Worm (Caenorhabditis elegans) whole organism, mixed stage, embryonic: ENCODE results near the gene fbxb-17.

Source experiments
- ceh-43 ChIP-seq: fragments of 200-800 bp; sonication (Bioruptor generic); optimal IDR thresholded peaks from 2 replicates; lab custom pipeline; 2018; ENCODE audit warnings: mild to moderate bottlenecking, missing genetic modification characterization, moderate library complexity, missing compliant biosample characterization
- elt-1 ChIP-seq: sonication (generic microtip); optimal IDR thresholded peaks from 2 replicates; lab custom pipeline; 2017; ENCODE audit warnings: missing genetic modification characterization, mild to moderate bottlenecking, missing compliant biosample characterization, antibody characterized with exemption, moderate library complexity, borderline replicate concordance; ENCODE audit not compliant: insufficient read depth
- hlh-1 ChIP-seq: fragments of 150-350 bp; optimal IDR thresholded peaks from 2 replicates; lab custom pipeline; 2014; ENCODE audit warnings: missing biosample characterization, missing genetic modification reagents, missing genetic modification characterization
- lin-32 ChIP-seq: fragments of 200-800 bp; sonication (Bioruptor generic); optimal IDR thresholded peaks from 2 replicates; lab custom pipeline; 2018; ENCODE audit warnings: mild to moderate bottlenecking, missing genetic modification characterization, missing compliant biosample characterization
- nhr-12 ChIP-seq: fragments of 150-350 bp; optimal IDR thresholded peaks from 2 replicates; lab custom pipeline; 2014; ENCODE audit warnings: missing biosample characterization, missing genetic modification characterization
- nhr-2 ChIP-seq: fragments of 150-350 bp; optimal IDR thresholded peaks from 2 replicates; lab custom pipeline; 2014; ENCODE audit warnings: missing biosample characterization, missing genetic modification characterization
- nhr-76 ChIP-seq: sonication (generic microtip); optimal IDR thresholded peaks from 2 replicates; lab custom pipeline; 2017; ENCODE audit warnings: missing biosample characterization, missing genetic modification characterization
- snpc-4 ChIP-seq: fragments of 150-350 bp; optimal IDR thresholded peaks from 2 replicates; lab custom pipeline; 2014; ENCODE audit warnings: missing biosample characterization, missing genetic modification characterization
- tbx-8 ChIP-seq: fragments of 200-800 bp; sonication (Bioruptor generic); optimal IDR thresholded peaks from 2 replicates; lab custom pipeline; 2018; ENCODE audit warnings: mild to moderate bottlenecking, missing genetic modification characterization, moderate library complexity, missing compliant biosample characterization
- unc-62 ChIP-seq: fragments of 150-350 bp; optimal IDR thresholded peaks from 2 replicates; lab custom pipeline; 2014; ENCODE audit warnings: missing biosample characterization, missing genetic modification reagents, missing genetic modification characterization
- ztf-11 ChIP-seq: fragments of 150-350 bp; optimal IDR thresholded peaks from 2 replicates; lab custom pipeline; 2014; ENCODE audit warnings: missing biosample characterization, missing genetic modification characterization

DNA sequence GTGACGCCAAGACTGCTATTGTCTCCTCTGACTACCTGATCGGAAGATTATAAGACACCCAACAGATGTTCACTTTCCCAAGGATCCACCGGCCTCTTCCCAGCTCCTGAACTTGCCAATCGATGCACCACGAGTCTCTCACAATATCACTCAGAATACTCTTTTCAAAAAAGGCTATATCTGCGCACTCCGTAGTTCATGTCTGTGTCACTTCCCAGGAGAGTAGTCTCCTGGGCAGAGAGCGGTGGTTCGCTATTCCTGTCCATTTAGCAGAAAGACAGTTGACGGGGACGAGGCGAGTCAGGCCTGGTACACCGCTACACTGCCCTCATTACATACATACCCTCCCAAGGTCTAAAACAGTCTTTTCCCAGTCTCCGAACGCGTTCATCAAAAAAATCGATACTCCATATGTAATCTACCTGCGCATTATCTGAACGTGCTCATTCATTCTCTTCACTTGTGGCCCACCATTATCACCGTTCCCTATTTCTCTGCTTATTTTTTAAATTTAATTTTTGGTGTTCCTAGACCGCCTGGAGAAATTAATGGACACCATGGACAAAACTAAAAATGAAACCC, 38.7 kb downstream of the fbxb-17 start, which contains the start of gene btb-6:
- no peak for TF ChIP-seq snpc-4 (tag; lab: Kevin White, UChicago)
- no peak for TF ChIP-seq ztf-11 (tag; lab: Kevin White, UChicago)
- TF ChIP-seq nhr-76 (tag; lab: Kevin White, UChicago) = no peak
- no peak for TF ChIP-seq tbx-8 (GFP tag; lab: Kevin White, UChicago)
- TF ChIP-seq elt-1 (tag; lab: Kevin White, UChicago) = no peak
- no peak for TF ChIP-seq unc-62 (GFP tag; lab: Kevin White, UChicago)
- peak; percentile 69 for TF ChIP-seq nhr-2 (tag; lab: Kevin White, UChicago)
- no peak for TF ChIP-seq lin-32 (GFP tag; lab: Kevin White, UChicago)
- no peak for TF ChIP-seq nhr-12 (tag; lab: Kevin White, UChicago)
- no peak for TF ChIP-seq ceh-43 (GFP tag; lab: Kevin White, UChicago)
- no peak for TF ChIP-seq hlh-1 (tag; lab: Kevin White, UChicago)
